Worm (Caenorhabditis elegans) whole organism, late embryonic: ENCODE data around the gene sax-2.

Experiments used
- ceh-19 ChIP-seq: fragments of 200-800 bp; sonication (Bioruptor generic); optimal IDR thresholded peaks from 2 replicates; lab custom pipeline; 2018; ENCODE audit warnings: mild to moderate bottlenecking, missing genetic modification characterization, missing compliant biosample characterization
- lin-11 ChIP-seq: fragments of 200-800 bp; sonication (Bioruptor generic); optimal IDR thresholded peaks from 2 replicates; lab custom pipeline; 2018; ENCODE audit warnings: mild to moderate bottlenecking, missing genetic modification characterization, missing compliant biosample characterization
- ref-2 ChIP-seq: sonication (generic microtip); optimal IDR thresholded peaks from 2 replicates; lab custom pipeline; 2016; ENCODE audit warnings: missing genetic modification characterization, missing compliant biosample characterization

DNA sequence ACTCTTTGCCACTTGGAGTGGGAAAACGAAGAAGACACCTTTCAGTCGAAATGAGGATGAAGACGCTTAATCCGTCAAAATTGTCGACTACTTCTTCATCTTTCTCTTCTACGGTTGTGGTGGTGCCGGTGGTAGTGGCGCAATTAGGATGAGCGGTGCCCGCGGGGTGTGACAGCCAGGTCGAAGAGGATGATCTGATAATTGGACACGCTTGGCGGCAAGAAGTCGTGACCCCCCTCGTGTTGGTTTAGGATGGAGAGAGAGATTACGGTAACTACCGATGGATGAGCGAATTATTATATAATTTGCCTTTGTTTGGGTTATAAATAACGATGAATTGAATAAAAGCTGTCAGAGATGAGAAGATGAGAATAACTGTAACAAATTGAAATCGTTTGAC, 17.5 kb downstream of the sax-2 start:
- TF ChIP-seq ref-2 (tag; lab: Kevin White, UChicago): no peak
- TF ChIP-seq ceh-19 (GFP tag; lab: Kevin White, UChicago): no peak
- no peak for TF ChIP-seq lin-11
